Worm (Caenorhabditis elegans): ENCODE results near the gene cpr-9.

DNA sequence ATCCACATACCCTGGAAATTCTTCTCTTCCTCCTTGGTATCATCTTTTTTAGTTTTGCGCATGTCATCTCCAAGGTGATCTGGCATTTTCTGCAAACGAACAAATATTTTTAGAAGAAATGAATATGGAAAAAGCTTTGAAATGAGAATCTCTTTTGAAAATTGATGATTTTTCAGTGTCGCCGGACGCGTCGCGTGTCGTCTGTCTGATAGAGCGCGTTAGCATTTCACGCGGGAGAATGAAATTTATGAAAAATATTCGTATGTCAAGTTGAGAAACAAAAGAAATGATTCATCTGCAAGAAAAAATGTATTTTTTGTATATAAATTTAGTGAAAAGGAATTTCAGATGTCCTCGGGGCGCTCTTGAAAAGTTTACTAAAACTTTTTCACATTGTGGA, 20.5 kb upstream of the cpr-9 start, which contains the start of gene rpt-1:
- no peak for TF ChIP-seq dao-5 (tag; optimal IDR thresholded peaks at IDR 0.05)
- peak; percentile 68 for TF ChIP-seq W03F9.2 (tag; optimal IDR thresholded peaks at IDR 0.05)
- TF ChIP-seq him-1 (tag; optimal IDR thresholded peaks at IDR 0.05): no peak

All from whole organism, L4/young adult.